Fruit fly (Drosophila melanogaster): ENCODE measurements around the gene CG13813.

CG13813 gene

DNA sequence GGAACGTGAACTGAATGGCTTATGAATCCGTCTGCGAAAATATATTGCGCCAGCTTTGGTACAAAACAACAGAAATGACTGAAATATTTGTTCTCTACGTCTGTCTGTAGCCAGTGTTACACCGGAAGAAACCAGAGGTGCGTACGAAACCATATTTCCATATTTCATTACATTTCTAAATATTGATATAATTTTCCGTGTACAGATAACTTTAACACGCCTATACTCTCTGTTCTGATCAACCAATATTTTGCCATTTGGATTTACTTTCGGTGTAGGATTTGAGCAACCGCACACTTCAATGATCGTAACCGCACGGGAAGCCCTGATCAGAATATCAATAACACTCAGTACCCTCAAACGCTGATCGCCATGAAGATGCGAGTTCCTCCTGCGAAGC, 36.7 kb upstream of the CG13813 start (continued):
- TF ChIP-seq CG18619 (GFP tag; optimal IDR thresholded peaks at IDR 0.05) (no peak), maf-S (GFP tag; optimal IDR thresholded peaks at IDR 0.05) (no peak), prd (optimal IDR thresholded peaks at IDR 0.05) (no peak), prd (GFP tag; IDR thresholded peaks at IDR 0.05) (peak; percentile 75), pan (optimal IDR thresholded peaks at IDR 0.05) (no peak), pan (GFP tag; optimal IDR thresholded peaks at IDR 0.05 in 1 of 2, IDR thresholded peaks at IDR 0.05 in 1 of 2) (peak in 1 of 2 experiments; percentile 60), Dip3 (GFP tag; optimal IDR thresholded peaks at IDR 0.05) (peak; percentile 22), dm (GFP tag; optimal IDR thresholded peaks at IDR 0.05) (no peak), Side (GFP tag; optimal IDR thresholded peaks at IDR 0.05) (no peak), CG4707 (GFP tag; optimal IDR thresholded peaks at IDR 0.05) (no peak), p53 (GFP tag; optimal IDR thresholded peaks at IDR 0.05) (no peak), CG3065 (GFP tag; optimal IDR thresholded peaks at IDR 0.05) (no peak), knrl (GFP tag; IDR thresholded peaks at IDR 0.05; ENCODE audit: partially characterized antibody) (no peak), Atf-2 (GFP tag; optimal IDR thresholded peaks at IDR 0.05) (no peak), CTCF (GFP tag; optimal IDR thresholded peaks at IDR 0.05) (no peak), CG6765 (GFP tag; optimal IDR thresholded peaks at IDR 0.05) (no peak), Neu2 (GFP tag; optimal IDR thresholded peaks at IDR 0.05; ENCODE audit: borderline replicate concordance) (no peak), lab (GFP tag; optimal IDR thresholded peaks at IDR 0.05) (peak; percentile 48), CG32532 (GFP tag; IDR thresholded peaks at IDR 0.05) (peak; percentile 59), CG8924 (tag; optimal IDR thresholded peaks at IDR 0.05) (peak; percentile 28), ase (GFP tag; IDR thresholded peaks at IDR 0.05) (no peak), NfI (GFP tag; optimal IDR thresholded peaks at IDR 0.05) (peak; percentile 35), tll (GFP tag; optimal IDR thresholded peaks at IDR 0.05) (no peak), sima (GFP tag; optimal IDR thresholded peaks at IDR 0.05) (no peak), CG14667 (GFP tag; IDR thresholded peaks at IDR 0.05) (0 out of 2 replicates have a peak, but pooled peaks have one; percentile 22), Doc3 (GFP tag; IDR thresholded peaks at IDR 0.05; ENCODE audit: partially characterized antibody) (no peak), CG10366 (GFP tag; IDR thresholded peaks at IDR 0.05) (peak; percentile 50; the same call in 1 of the 2 replicates), CG7786 (GFP tag; optimal IDR thresholded peaks at IDR 0.05) (no peak), CG30431 (GFP tag; optimal IDR thresholded peaks at IDR 0.05) (peak; percentile 7), aop (GFP tag; IDR thresholded peaks at IDR 0.05) (no peak), CG14014 (GFP tag; IDR thresholded peaks at IDR 0.05) (peak; percentile 65), PHDP (tag; optimal IDR thresholded peaks at IDR 0.05) (peak; percentile 35), CG4617 (GFP tag; optimal IDR thresholded peaks at IDR 0.05; ENCODE audit: borderline replicate concordance) (no peak), vfl (GFP tag; optimal IDR thresholded peaks at IDR 0.05) (no peak), Awh (GFP tag; IDR thresholded peaks at IDR 0.05) (no peak), CG15514 (GFP tag; optimal IDR thresholded peaks at IDR 0.05) (peak; percentile 31), caup (GFP tag; optimal IDR thresholded peaks at IDR 0.05; ENCODE audit: severe bottlenecking) (peak; percentile 16), CG10462 (GFP tag; optimal IDR thresholded peaks at IDR 0.05) (no peak), salm (tag; optimal IDR thresholded peaks at IDR 0.05) (no peak), CG14860 (GFP tag; IDR thresholded peaks at IDR 0.05; ENCODE audit: partially characterized antibody) (no peak), fd64A (GFP tag; optimal IDR thresholded peaks at IDR 0.05) (no peak), wor (GFP tag; IDR thresholded peaks at IDR 0.05) (no peak), Hr51 (GFP tag; optimal IDR thresholded peaks at IDR 0.05) (peak; percentile 2 to 20), CG1233 (GFP tag; optimal IDR thresholded peaks at IDR 0.05) (peak; percentile 48), z (GFP tag; IDR thresholded peaks at IDR 0.05) (no peak), Mes4 (GFP tag; optimal IDR thresholded peaks at IDR 0.05) (no peak), NC2α (GFP tag; optimal IDR thresholded peaks at IDR 0.05) (no peak), Dp (GFP tag; optimal IDR thresholded peaks at IDR 0.05) (no peak), ssp (GFP tag; IDR thresholded peaks at IDR 0.05) (no peak), CG4404 (GFP tag; IDR thresholded peaks at IDR 0.05) (0 out of 2 replicates have a peak, but pooled peaks have one; percentile 22), CG17361 (GFP tag; IDR thresholded peaks at IDR 0.05) (0 out of 3 replicates have a peak, but pooled peaks have one; percentile 18), Deaf1 (tag; optimal IDR thresholded peaks at IDR 0.05) (no peak)
